Worm (Caenorhabditis elegans) whole organism, L4 larva: Measurements from ENCODE around the gene T07E3.4.
A peak's percentile ranks its signal among the peaks of the same experiment; 100 is the strongest.

Experiments
- F10B5.3 ChIP-seq: sonication (generic microtip); optimal IDR thresholded peaks from 2 replicates; lab custom pipeline; 2016; ENCODE audit warnings: mild to moderate bottlenecking, missing genetic modification characterization, missing compliant biosample characterization
- R02D3.7 ChIP-seq: fragments of 150-350 bp; sonication (generic microtip); optimal IDR thresholded peaks from 3 replicates; lab custom pipeline; 2014; ENCODE audit warnings: missing biosample characterization, missing genetic modification characterization
- T20F7.1 ChIP-seq: fragments of 200-800 bp; sonication (Bioruptor generic); optimal IDR thresholded peaks from 2 replicates; lab custom pipeline; 2018; ENCODE audit warnings: mild to moderate bottlenecking, missing genetic modification characterization, missing compliant biosample characterization
- T26A8.4 ChIP-seq: fragments of 200-800 bp; sonication (Bioruptor generic); IDR thresholded peaks from 2 replicates; pipeline ENCODE4 v1.3.6; 2022; ENCODE audit warnings: missing genetic modification characterization, missing compliant biosample characterization
- Y105C5A.15 ChIP-seq: fragments of 200-800 bp; sonication (Bioruptor generic); IDR thresholded peaks from 2 replicates; pipeline ENCODE4 v1.3.6; 2022; ENCODE audit warnings: missing genetic modification characterization, missing compliant biosample characterization
- Y5F2A.4 ChIP-seq: fragments of 200-800 bp; sonication (Bioruptor generic); optimal IDR thresholded peaks from 2 replicates; lab custom pipeline; 2018; ENCODE audit warnings: mild to moderate bottlenecking, missing genetic modification characterization, missing compliant biosample characterization
- Y75B8A.6 ChIP-seq: fragments of 200-800 bp; sonication (Bioruptor generic); IDR thresholded peaks from 2 replicates; pipeline ENCODE4 v1.3.6; 2022; ENCODE audit warnings: missing genetic modification reagents, missing genetic modification characterization, missing compliant biosample characterization
- ZK337.2 ChIP-seq: fragments of 200-800 bp; sonication (Bioruptor generic); IDR thresholded peaks from 2 replicates; pipeline ENCODE4 v1.3.6; 2022; ENCODE audit warnings: missing genetic modification reagents, missing genetic modification characterization, missing compliant biosample characterization
- aha-1 ChIP-seq: fragments of 150-350 bp; peaks from one replicate; lab custom pipeline; 2014; ENCODE audit warnings: missing biosample characterization, missing genetic modification characterization
- aly-2 ChIP-seq: sonication (generic microtip); optimal IDR thresholded peaks from 2 replicates; lab custom pipeline; 2018; ENCODE audit warnings: missing biosample characterization, missing genetic modification characterization
- ceh-28 ChIP-seq: fragments of 150-350 bp; optimal IDR thresholded peaks from 2 replicates; lab custom pipeline; 2014; ENCODE audit warnings: missing biosample characterization, missing genetic modification reagents, missing genetic modification characterization
- ceh-44 ChIP-seq: fragments of 200-800 bp; sonication (Bioruptor generic); IDR thresholded peaks from 2 replicates; pipeline ENCODE4 v1.3.6; 2022; ENCODE audit warnings: missing genetic modification reagents, missing genetic modification characterization, missing compliant biosample characterization
- ceh-62 ChIP-seq: sonication (generic microtip); optimal IDR thresholded peaks from 2 replicates; lab custom pipeline; 2017; ENCODE audit warnings: missing biosample characterization, missing genetic modification characterization
- cey-2 ChIP-seq: sonication (generic microtip); optimal IDR thresholded peaks from 3 replicates; lab custom pipeline; 2017; ENCODE audit warnings: missing genetic modification characterization, mild to moderate bottlenecking, missing compliant biosample characterization, antibody characterized with exemption, borderline replicate concordance; ENCODE audit not compliant: insufficient read depth
- daf-16 ChIP-seq, 3 experiments: sonication (generic microtip); optimal IDR thresholded peaks; 2 replicates each; lab custom pipeline; 2016 to 2017; ENCODE audit warnings: missing genetic modification characterization in 3 of 3, missing genetic modification reagents in 3 of 3, mild to moderate bottlenecking in 2 of 3, missing compliant biosample characterization in 2 of 3, missing biosample characterization in 1 of 3, moderate library complexity in 1 of 3
- daf-19 ChIP-seq: fragments of 200-800 bp; sonication (Bioruptor generic); conservative IDR thresholded peaks from 2 replicates; pipeline ENCODE4 v1.3.6; 2022; ENCODE audit warnings: missing genetic modification characterization, missing compliant biosample characterization
- dmd-6 ChIP-seq: fragments of 200-800 bp; sonication (Bioruptor generic); IDR thresholded peaks from 2 replicates; pipeline ENCODE4 v1.3.6; 2022; ENCODE audit warnings: missing genetic modification reagents, missing genetic modification characterization, missing compliant biosample characterization
- dmd-9 ChIP-seq: fragments of 200-800 bp; sonication (Bioruptor generic); IDR thresholded peaks from 2 replicates; pipeline ENCODE4 v1.3.6; 2022; ENCODE audit warnings: missing genetic modification reagents, missing genetic modification characterization, missing compliant biosample characterization
- duxl-1 ChIP-seq: sonication (generic microtip); optimal IDR thresholded peaks from 2 replicates; lab custom pipeline; 2016; ENCODE audit warnings: mild to moderate bottlenecking, missing genetic modification characterization, moderate library complexity, missing compliant biosample characterization; ENCODE audit not compliant: poor library complexity
- dve-1 ChIP-seq: sonication (generic microtip); optimal IDR thresholded peaks from 2 replicates; lab custom pipeline; 2017; ENCODE audit warnings: antibody characterized with exemption, mild to moderate bottlenecking, missing genetic modification characterization, missing compliant biosample characterization; ENCODE audit not compliant: insufficient read depth
- egl-43 ChIP-seq: fragments of 200-800 bp; sonication (Bioruptor generic); IDR thresholded peaks from 2 replicates; pipeline ENCODE4 v1.3.6; 2022; ENCODE audit warnings: missing genetic modification reagents, missing genetic modification characterization, missing compliant biosample characterization
- fos-1 ChIP-seq: fragments of 150-350 bp; optimal IDR thresholded peaks from 2 replicates; lab custom pipeline; 2014; ENCODE audit warnings: missing biosample characterization, missing genetic modification characterization
- gei-8 ChIP-seq: fragments of 200-800 bp; sonication (Bioruptor generic); optimal IDR thresholded peaks from 2 replicates; lab custom pipeline; 2018; ENCODE audit warnings: mild to moderate bottlenecking, missing genetic modification characterization, missing compliant biosample characterization
- hif-1 ChIP-seq, 2 experiments: sonication (generic microtip); optimal IDR thresholded peaks; 2 replicates each; lab custom pipeline; 2016 to 2017; ENCODE audit warnings: missing compliant biosample characterization in 2 of 2, missing genetic modification characterization in 2 of 2, missing genetic modification reagents in 2 of 2, missing genotype in 2 of 2, mild to moderate bottlenecking in 1 of 2
- lim-7 ChIP-seq: fragments of 200-800 bp; sonication (Bioruptor generic); IDR thresholded peaks from 2 replicates; pipeline ENCODE4 v1.3.6; 2022; ENCODE audit warnings: missing genetic modification characterization, missing compliant biosample characterization
- lin-1 ChIP-seq: fragments of 200-800 bp; sonication (Bioruptor generic); IDR thresholded peaks from 2 replicates; pipeline ENCODE4 v1.3.6; 2022; ENCODE audit warnings: missing genetic modification reagents, missing genetic modification characterization, missing compliant biosample characterization
- lin-13 ChIP-seq: fragments of 150-350 bp; optimal IDR thresholded peaks from 2 replicates; lab custom pipeline; 2014; ENCODE audit warnings: missing biosample characterization, missing genetic modification reagents, missing genetic modification characterization
- lin-38 ChIP-seq: fragments of 200-800 bp; sonication (Bioruptor generic); IDR thresholded peaks from 2 replicates; pipeline ENCODE4 v1.3.6; 2022; ENCODE audit warnings: missing genetic modification reagents, missing genetic modification characterization, missing compliant biosample characterization
- lin-39 ChIP-seq: fragments of 150-350 bp; optimal IDR thresholded peaks from 2 replicates; lab custom pipeline; 2014; ENCODE audit warnings: missing biosample characterization, missing genetic modification reagents, missing genetic modification characterization
- madf-9 ChIP-seq: fragments of 200-800 bp; sonication (Bioruptor generic); conservative IDR thresholded peaks from 2 replicates; pipeline ENCODE4 v1.3.6; 2022; ENCODE audit warnings: missing genetic modification reagents, missing genetic modification characterization, missing compliant biosample characterization
- mep-1 ChIP-seq: fragments of 150-350 bp; sonication (generic microtip); optimal IDR thresholded peaks from 3 replicates; lab custom pipeline; 2014; ENCODE audit warnings: missing biosample characterization, missing genetic modification characterization
- mxl-3 ChIP-seq: fragments of 200-800 bp; sonication (Bioruptor generic); optimal IDR thresholded peaks from 2 replicates; lab custom pipeline; 2018; ENCODE audit warnings: mild to moderate bottlenecking, missing genetic modification characterization, missing compliant biosample characterization
- nhr-102 ChIP-seq: sonication (generic microtip); optimal IDR thresholded peaks from 2 replicates; lab custom pipeline; 2016; ENCODE audit warnings: mild to moderate bottlenecking, missing genetic modification characterization, moderate library complexity, missing compliant biosample characterization
- nhr-11 ChIP-seq: fragments of 150-350 bp; optimal IDR thresholded peaks from 2 replicates; lab custom pipeline; 2014; ENCODE audit warnings: missing biosample characterization, missing genetic modification characterization
- nhr-237 ChIP-seq: sonication (generic microtip); optimal IDR thresholded peaks from 2 replicates; lab custom pipeline; 2017; ENCODE audit warnings: missing biosample characterization, missing genetic modification characterization
- nhr-42 ChIP-seq: fragments of 200-800 bp; sonication (Bioruptor generic); IDR thresholded peaks from 2 replicates; pipeline ENCODE4 v1.3.6; 2022; ENCODE audit warnings: missing genetic modification characterization, missing compliant biosample characterization
- nhr-48 ChIP-seq: sonication (generic microtip); optimal IDR thresholded peaks from 2 replicates; lab custom pipeline; 2016; ENCODE audit warnings: mild to moderate bottlenecking, missing genetic modification characterization, missing compliant biosample characterization
- nhr-6 ChIP-seq: fragments of 150-350 bp; optimal IDR thresholded peaks from 2 replicates; lab custom pipeline; 2014; ENCODE audit warnings: missing biosample characterization, missing genetic modification characterization
- pha-4 ChIP-seq, 2 experiments: fragments of 150-350 bp in 1 of 2; fragments of 200-800 bp in 1 of 2; sonication (Bioruptor generic) in 1 of 2; IDR thresholded peaks in 1 of 2; optimal IDR thresholded peaks in 1 of 2; 2 replicates each; pipeline versions ENCODE4 v1.3.6 to Lab custom; 2014 to 2022; ENCODE audit warnings: missing genetic modification characterization in 2 of 2, missing genetic modification reagents in 2 of 2, missing biosample characterization in 1 of 2, missing compliant biosample characterization in 1 of 2
- php-3 ChIP-seq: fragments of 200-800 bp; sonication (Bioruptor generic); IDR thresholded peaks from 2 replicates; pipeline ENCODE4 v1.3.6; 2022; ENCODE audit warnings: missing genetic modification reagents, missing genetic modification characterization, missing compliant biosample characterization
- saeg-2 ChIP-seq: fragments of 200-800 bp; sonication (Bioruptor generic); IDR thresholded peaks from 2 replicates; pipeline ENCODE4 v1.3.6; 2022; ENCODE audit warnings: missing genetic modification reagents, missing genetic modification characterization, missing compliant biosample characterization
- set-16 ChIP-seq: fragments of 200-800 bp; sonication (Bioruptor generic); IDR thresholded peaks from 2 replicates; pipeline ENCODE4 v1.3.6; 2022; ENCODE audit warnings: missing genetic modification reagents, missing genetic modification characterization, missing compliant biosample characterization
- skn-1 ChIP-seq: fragments of 150-350 bp; optimal IDR thresholded peaks from 2 replicates; lab custom pipeline; 2014; ENCODE audit warnings: missing biosample characterization, missing genetic modification characterization
- snpc-1.2 ChIP-seq: fragments of 200-800 bp; sonication (Bioruptor generic); IDR thresholded peaks from 2 replicates; pipeline ENCODE4 v1.3.6; 2022; ENCODE audit warnings: missing genetic modification reagents, missing genetic modification characterization, missing compliant biosample characterization
- snpc-4 ChIP-seq: fragments of 150-350 bp; optimal IDR thresholded peaks from 2 replicates; lab custom pipeline; 2014; ENCODE audit warnings: missing biosample characterization, missing genetic modification characterization
- spr-3 ChIP-seq: fragments of 200-800 bp; sonication (Bioruptor generic); optimal IDR thresholded peaks from 2 replicates; lab custom pipeline; 2018; ENCODE audit warnings: mild to moderate bottlenecking, missing genetic modification characterization, missing compliant biosample characterization
- ztf-11 ChIP-seq: fragments of 150-350 bp; optimal IDR thresholded peaks from 2 replicates; lab custom pipeline; 2014; ENCODE audit warnings: missing biosample characterization, missing genetic modification characterization

The T07E3.4 gene

ce11 chrIII:6900609-6901008 is 2.8 kb downstream of the T07E3.4 start (continued):
- TF ChIP-seq nhr-6 (tag; lab: Kevin White, UChicago) (no peak), ztf-11 (no peak), mxl-3 (GFP tag; lab: Kevin White, UChicago) (no peak), daf-19 (no peak), lim-7 (GFP tag; lab: Robert Waterston, UW) (no peak), dve-1 (tag; lab: Kevin White, UChicago) (no peak), Y75B8A.6 (GFP tag; lab: Robert Waterston, UW) (no peak), lin-38 (peak; percentile 45), nhr-48 (tag; lab: Kevin White, UChicago) (no peak), cey-2 (tag; lab: Kevin White, UChicago) (no peak), dmd-6 (GFP tag; lab: Robert Waterston, UW) (no peak), Y5F2A.4 (GFP tag; lab: Kevin White, UChicago) (no peak), T20F7.1 (GFP tag; lab: Kevin White, UChicago) (peak; percentile 31), T26A8.4 (GFP tag; lab: Robert Waterston, UW) (peak; percentile 55; the same call in 1 of the 2 replicates), skn-1 (tag; lab: Kevin White, UChicago) (no peak), lin-39 (no peak), snpc-1.2 (GFP tag; lab: Robert Waterston, UW) (no peak), fos-1 (no peak), dmd-9 (GFP tag; lab: Robert Waterston, UW) (no peak), madf-9 (GFP tag; lab: Robert Waterston, UW) (no peak), Y105C5A.15 (GFP tag; lab: Robert Waterston, UW) (no peak), daf-16 (GFP tag; optimal IDR thresholded peaks at IDR 0.05; lab: Kevin White, UChicago) (peak in 1 of 2 experiments; percentile 51), daf-16 (tag; optimal IDR thresholded peaks at IDR 0.05; lab: Kevin White, UChicago) (no peak), php-3 (peak; percentile 59), aly-2 (no peak), ceh-44 (GFP tag; lab: Robert Waterston, UW) (no peak), spr-3 (no peak), saeg-2 (GFP tag; lab: Robert Waterston, UW) (no peak), lin-13 (GFP tag; lab: Kevin White, UChicago) (no peak), snpc-4 (tag; lab: Kevin White, UChicago) (no peak), set-16 (GFP tag; lab: Robert Waterston, UW) (no peak), duxl-1 (tag; lab: Kevin White, UChicago) (no peak), F10B5.3 (no peak), aha-1 (tag; lab: Kevin White, UChicago) (peak; percentile 4), gei-8 (no peak), nhr-102 (tag; lab: Kevin White, UChicago) (no peak), lin-1 (GFP tag; lab: Robert Waterston, UW) (no peak), egl-43 (GFP tag; lab: Robert Waterston, UW) (no peak), nhr-237 (tag; lab: Kevin White, UChicago) (no peak), ceh-62 (no peak), R02D3.7 (no peak), nhr-11 (no peak), pha-4 (GFP tag; IDR thresholded peaks at IDR 0.05; lab: Robert Waterston, UW) (no peak), pha-4 (tag; optimal IDR thresholded peaks at IDR 0.05; lab: Kevin White, UChicago) (no peak), hif-1 (tag; optimal IDR thresholded peaks at IDR 0.05; lab: Kevin White, UChicago) (no peak), ceh-28 (tag; lab: Kevin White, UChicago) (no peak), mep-1 (tag; lab: Kevin White, UChicago) (peak; percentile 66), nhr-42 (GFP tag; lab: Robert Waterston, UW) (no peak), ZK337.2 (no peak)
- TF ChIP-seq, all 104 proteins: peak for 10
